Worm (Caenorhabditis elegans) whole organism, young adult: ENCODE results near the gene math-33.
A peak's percentile ranks its signal among the peaks of the same experiment; 100 is the strongest.

Source experiments
- B0019.2 ChIP-seq: fragments of 200-800 bp; sonication (Bioruptor generic); conservative IDR thresholded peaks from 2 replicates; pipeline ENCODE4 v1.3.6; 2022; ENCODE audit warnings: missing genetic modification reagents, missing genetic modification characterization, missing compliant biosample characterization
- B0035.1 ChIP-seq: sonication (generic microtip); optimal IDR thresholded peaks from 2 replicates; lab custom pipeline; 2016; ENCODE audit warnings: missing genetic modification characterization, mild to moderate bottlenecking, missing compliant biosample characterization, missing genotype, missing genetic modification reagents
- B0336.3 ChIP-seq: fragments of 200-800 bp; sonication (Bioruptor generic); IDR thresholded peaks from 2 replicates; pipeline ENCODE4 v1.3.6; 2022; ENCODE audit warnings: missing genetic modification characterization, missing compliant biosample characterization
- C17E4.6 ChIP-seq: fragments of 200-800 bp; sonication (Bioruptor generic); IDR thresholded peaks from 2 replicates; pipeline ENCODE4 v1.3.6; 2022; ENCODE audit warnings: missing genetic modification reagents, missing genetic modification characterization, missing compliant biosample characterization
- F22D6.2 ChIP-seq: sonication (generic microtip); optimal IDR thresholded peaks from 2 replicates; lab custom pipeline; 2016; ENCODE audit warnings: mild to moderate bottlenecking, missing genetic modification characterization, missing compliant biosample characterization
- F23B12.7 ChIP-seq: sonication (generic microtip); optimal IDR thresholded peaks from 2 replicates; lab custom pipeline; 2017; ENCODE audit warnings: missing genetic modification characterization, mild to moderate bottlenecking, missing compliant biosample characterization, antibody characterized with exemption, moderate library complexity; ENCODE audit not compliant: insufficient read depth
- F39B2.1 ChIP-seq: fragments of 200-800 bp; sonication (Bioruptor generic); IDR thresholded peaks from 2 replicates; pipeline ENCODE4 v1.3.6; 2022; ENCODE audit warnings: missing genetic modification reagents, missing genetic modification characterization, missing compliant biosample characterization
- F52B5.7 ChIP-seq: sonication (generic microtip); optimal IDR thresholded peaks from 2 replicates; lab custom pipeline; 2016; ENCODE audit warnings: mild to moderate bottlenecking, missing genetic modification characterization, missing compliant biosample characterization
- F57C9.4 ChIP-seq: sonication (generic microtip); optimal IDR thresholded peaks from 2 replicates; lab custom pipeline; 2017; ENCODE audit warnings: mild to moderate bottlenecking, missing genetic modification characterization, missing compliant biosample characterization
- Y67H2A.10 ChIP-seq: fragments of 200-800 bp; sonication (Bioruptor generic); conservative IDR thresholded peaks from 2 replicates; pipeline ENCODE4 v1.3.6; 2022; ENCODE audit warnings: missing genetic modification reagents, missing genetic modification characterization, missing compliant biosample characterization
- ZK185.1 ChIP-seq: sonication (generic microtip); optimal IDR thresholded peaks from 2 replicates; lab custom pipeline; 2016; ENCODE audit warnings: mild to moderate bottlenecking, missing genetic modification characterization, missing compliant biosample characterization; ENCODE audit not compliant: poor library complexity, severe bottlenecking
- attf-5 ChIP-seq: fragments of 200-800 bp; sonication (Bioruptor generic); optimal IDR thresholded peaks from 2 replicates; lab custom pipeline; 2018; ENCODE audit warnings: mild to moderate bottlenecking, missing genetic modification characterization, missing compliant biosample characterization
- bed-1 ChIP-seq: fragments of 200-800 bp; sonication (Bioruptor generic); IDR thresholded peaks from 2 replicates; pipeline ENCODE4 v1.3.6; 2022; ENCODE audit warnings: missing genetic modification reagents, missing genetic modification characterization, missing compliant biosample characterization
- bed-2 ChIP-seq: fragments of 200-800 bp; sonication (Bioruptor generic); IDR thresholded peaks from 2 replicates; pipeline ENCODE4 v1.3.6; 2022; ENCODE audit warnings: missing genetic modification reagents, missing genetic modification characterization, missing compliant biosample characterization
- cebp-1 ChIP-seq, 2 experiments: fragments of 200-800 bp in 1 of 2; sonication (Bioruptor generic) in 1 of 2; sonication (generic microtip) in 1 of 2; IDR thresholded peaks in 1 of 2; optimal IDR thresholded peaks in 1 of 2; 2 replicates each; pipeline versions ENCODE4 v1.3.6 to Lab custom; 2017 to 2022; ENCODE audit warnings: missing compliant biosample characterization in 2 of 2, missing genetic modification characterization in 2 of 2, mild to moderate bottlenecking in 1 of 2, missing genetic modification reagents in 1 of 2, moderate library complexity in 1 of 2
- cebp-2 ChIP-seq: fragments of 200-800 bp; sonication (Bioruptor generic); IDR thresholded peaks from 2 replicates; pipeline ENCODE4 v1.3.6; 2022; ENCODE audit warnings: missing genetic modification characterization, missing compliant biosample characterization
- ceh-100 ChIP-seq: fragments of 200-800 bp; sonication (Bioruptor generic); IDR thresholded peaks from 2 replicates; pipeline ENCODE4 v1.3.6; 2022; ENCODE audit warnings: missing genetic modification reagents, missing genetic modification characterization, missing compliant biosample characterization
- egl-44 ChIP-seq: fragments of 200-800 bp; sonication (Bioruptor generic); IDR thresholded peaks from 2 replicates; pipeline ENCODE4 v1.3.6; 2022; ENCODE audit warnings: missing genetic modification reagents, missing genetic modification characterization, missing compliant biosample characterization
- fkh-3 ChIP-seq: sonication (generic microtip); optimal IDR thresholded peaks from 2 replicates; lab custom pipeline; 2016; ENCODE audit warnings: mild to moderate bottlenecking, missing genetic modification characterization, missing compliant biosample characterization
- gei-17 ChIP-seq: fragments of 200-800 bp; sonication (Bioruptor generic); optimal IDR thresholded peaks from 2 replicates; lab custom pipeline; 2018; ENCODE audit warnings: mild to moderate bottlenecking, missing genetic modification characterization, missing compliant biosample characterization
- hrde-1 ChIP-seq: sonication (generic microtip); optimal IDR thresholded peaks from 2 replicates; lab custom pipeline; 2016; ENCODE audit warnings: missing genetic modification characterization, mild to moderate bottlenecking, missing compliant biosample characterization, moderate library complexity, missing genotype, missing genetic modification reagents, borderline replicate concordance
- hsf-1 ChIP-seq: fragments of 200-800 bp; sonication (Bioruptor generic); IDR thresholded peaks from 2 replicates; pipeline ENCODE4 v1.3.6; 2022; ENCODE audit warnings: missing genetic modification reagents, missing genetic modification characterization, missing compliant biosample characterization
- let-526 ChIP-seq: fragments of 200-800 bp; sonication (Bioruptor generic); IDR thresholded peaks from 2 replicates; pipeline ENCODE4 v1.3.6; 2022; ENCODE audit warnings: missing genetic modification reagents, missing genetic modification characterization, missing compliant biosample characterization
- let-607 ChIP-seq, 2 experiments: fragments of 200-800 bp in 1 of 2; sonication (Bioruptor generic) in 1 of 2; sonication (generic microtip) in 1 of 2; optimal IDR thresholded peaks; 2 replicates each; lab custom pipeline; 2016 to 2018; ENCODE audit warnings: mild to moderate bottlenecking in 2 of 2, missing compliant biosample characterization in 2 of 2, missing genetic modification characterization in 2 of 2, moderate library complexity in 2 of 2, missing genotype in 1 of 2
- lin-40 ChIP-seq: sonication (generic microtip); optimal IDR thresholded peaks from 2 replicates; lab custom pipeline; 2016; ENCODE audit warnings: missing genetic modification characterization, mild to moderate bottlenecking, missing compliant biosample characterization, missing genotype, missing genetic modification reagents
- lsy-27 ChIP-seq: sonication (generic microtip); optimal IDR thresholded peaks from 2 replicates; lab custom pipeline; 2017; ENCODE audit warnings: missing genetic modification characterization, mild to moderate bottlenecking, missing compliant biosample characterization, antibody characterized with exemption, missing genotype, borderline replicate concordance; ENCODE audit not compliant: insufficient read depth
- madf-10 ChIP-seq: sonication (generic microtip); optimal IDR thresholded peaks from 2 replicates; lab custom pipeline; 2016; ENCODE audit warnings: mild to moderate bottlenecking, missing genetic modification characterization, missing compliant biosample characterization
- madf-3 ChIP-seq: fragments of 200-800 bp; sonication (Bioruptor generic); IDR thresholded peaks from 2 replicates; pipeline ENCODE4 v1.3.6; 2022; ENCODE audit warnings: missing genetic modification reagents, missing genetic modification characterization, missing compliant biosample characterization
- mcd-1 ChIP-seq: fragments of 200-800 bp; sonication (Bioruptor generic); IDR thresholded peaks from 2 replicates; pipeline ENCODE4 v1.3.6; 2022; ENCODE audit warnings: missing genetic modification reagents, missing genetic modification characterization, missing compliant biosample characterization
- mxl-1 ChIP-seq: sonication (generic microtip); optimal IDR thresholded peaks from 2 replicates; lab custom pipeline; 2016; ENCODE audit warnings: missing genetic modification characterization, missing compliant biosample characterization
- nfya-1 ChIP-seq: sonication (generic microtip); optimal IDR thresholded peaks from 2 replicates; lab custom pipeline; 2017; ENCODE audit warnings: antibody characterized with exemption, missing compliant biosample characterization, missing genetic modification characterization, borderline replicate concordance; ENCODE audit not compliant: insufficient read depth
- nfyb-1 ChIP-seq: fragments of 200-800 bp; sonication (Bioruptor generic); IDR thresholded peaks from 2 replicates; pipeline ENCODE4 v1.3.6; 2022; ENCODE audit warnings: missing genetic modification reagents, missing genetic modification characterization, missing compliant biosample characterization
- nhr-120 ChIP-seq: fragments of 200-800 bp; sonication (Bioruptor generic); IDR thresholded peaks from 2 replicates; pipeline ENCODE4 v1.3.6; 2022; ENCODE audit warnings: missing genetic modification characterization, missing compliant biosample characterization
- nhr-179 ChIP-seq: sonication (generic microtip); optimal IDR thresholded peaks from 2 replicates; lab custom pipeline; 2016; ENCODE audit warnings: mild to moderate bottlenecking, missing genetic modification characterization, missing compliant biosample characterization
- nhr-80 ChIP-seq: sonication (generic microtip); optimal IDR thresholded peaks from 2 replicates; lab custom pipeline; 2016; ENCODE audit warnings: missing genetic modification characterization, missing compliant biosample characterization
- nhr-90 ChIP-seq: sonication (generic microtip); optimal IDR thresholded peaks from 2 replicates; lab custom pipeline; 2016; ENCODE audit warnings: missing genotype, mild to moderate bottlenecking, missing genetic modification characterization, missing compliant biosample characterization
- pbrm-1 ChIP-seq: fragments of 200-800 bp; sonication (Bioruptor generic); IDR thresholded peaks from 2 replicates; pipeline ENCODE4 v1.3.6; 2022; ENCODE audit warnings: missing genetic modification reagents, missing genetic modification characterization, missing compliant biosample characterization
- rec-8 ChIP-seq, 2 experiments: sonication (generic microtip); optimal IDR thresholded peaks; 2 replicates each; lab custom pipeline; 2016; ENCODE audit warnings: mild to moderate bottlenecking in 2 of 2, missing genetic modification characterization in 2 of 2, missing genetic modification reagents in 2 of 2, missing genotype in 2 of 2, missing biosample characterization in 1 of 2, missing compliant biosample characterization in 1 of 2, moderate library complexity in 1 of 2
- repo-1 ChIP-seq: sonication (generic microtip); optimal IDR thresholded peaks from 2 replicates; lab custom pipeline; 2017; ENCODE audit warnings: mild to moderate bottlenecking, missing genetic modification characterization, missing compliant biosample characterization
- snpc-1.3 ChIP-seq: sonication (generic microtip); optimal IDR thresholded peaks from 2 replicates; lab custom pipeline; 2017; ENCODE audit warnings: missing genetic modification characterization, mild to moderate bottlenecking, missing compliant biosample characterization, antibody characterized with exemption, moderate library complexity, missing genotype, missing genetic modification reagents; ENCODE audit not compliant: insufficient read depth
- tlf-1 ChIP-seq: fragments of 200-800 bp; sonication (Bioruptor generic); optimal IDR thresholded peaks from 2 replicates; lab custom pipeline; 2018; ENCODE audit warnings: mild to moderate bottlenecking, missing genetic modification characterization, missing compliant biosample characterization
- unc-62 ChIP-seq: fragments of 150-350 bp; optimal IDR thresholded peaks from 2 replicates; lab custom pipeline; 2014; ENCODE audit warnings: missing biosample characterization, missing genetic modification reagents, missing genetic modification characterization
- ztf-18 ChIP-seq: sonication (generic microtip); optimal IDR thresholded peaks from 2 replicates; lab custom pipeline; 2016; ENCODE audit warnings: missing genotype, mild to moderate bottlenecking, missing genetic modification characterization, missing compliant biosample characterization
- ztf-26 ChIP-seq: sonication (generic microtip); optimal IDR thresholded peaks from 2 replicates; lab custom pipeline; 2017; ENCODE audit warnings: missing genetic modification characterization, missing compliant biosample characterization

Gene math-33

DNA sequence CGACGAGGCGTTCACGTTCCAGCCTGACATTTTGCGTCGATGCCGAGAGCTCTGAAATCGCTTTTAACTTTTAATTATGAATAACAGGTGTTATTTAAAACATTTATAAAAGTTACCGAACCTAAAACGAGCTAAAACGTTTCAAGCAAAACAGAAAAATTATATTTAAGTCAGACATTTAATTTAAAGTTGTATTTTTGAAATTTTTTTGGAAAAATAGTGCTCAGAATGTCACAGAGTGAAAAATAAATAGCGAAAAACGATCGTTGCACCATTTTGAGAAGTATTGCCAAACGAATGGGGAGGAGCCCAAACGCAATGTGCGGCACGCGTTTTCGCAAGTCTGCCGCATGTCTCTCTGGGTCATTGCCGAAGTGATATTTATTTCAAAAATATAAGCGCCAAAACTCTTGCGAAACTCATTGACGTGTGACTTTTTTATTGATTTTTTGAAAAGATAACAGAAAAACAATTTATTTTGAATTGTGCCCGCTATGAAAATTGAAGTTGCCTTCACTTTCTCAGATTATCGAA is 599 bp upstream of the math-33 start, which contains the start of gene erfa-3 (continued):
- TF ChIP-seq snpc-1.3 (tag; lab: Kevin White, UChicago) (peak; percentile 25), repo-1 (tag; lab: Kevin White, UChicago) (peak; percentile 44), ZK185.1 (peak; percentile 54), F23B12.7 (tag; lab: Kevin White, UChicago) (peak; percentile 59), gei-17 (GFP tag; lab: Kevin White, UChicago) (no peak), F57C9.4 (tag; lab: Kevin White, UChicago) (no peak), bed-1 (GFP tag; lab: Robert Waterston, UW) (no peak), nhr-120 (GFP tag; lab: Robert Waterston, UW) (no peak), ceh-100 (GFP tag; lab: Robert Waterston, UW) (peak; percentile 73), nhr-179 (tag; lab: Kevin White, UChicago) (no peak), nfya-1 (tag; lab: Kevin White, UChicago) (no peak), cebp-2 (GFP tag; lab: Robert Waterston, UW) (no peak), bed-2 (no peak), fkh-3 (tag; lab: Kevin White, UChicago) (no peak), nhr-90 (no peak), C17E4.6 (no peak), madf-10 (tag; lab: Kevin White, UChicago) (peak; percentile 7), attf-5 (GFP tag; lab: Kevin White, UChicago) (peak; percentile 85), Y67H2A.10 (GFP tag; lab: Robert Waterston, UW) (peak; percentile 49; the same call in 1 of the 2 replicates), mcd-1 (GFP tag; lab: Robert Waterston, UW) (peak; percentile 68), unc-62 (GFP tag; lab: Kevin White, UChicago) (no peak), lsy-27 (tag; lab: Kevin White, UChicago) (no peak), B0336.3 (GFP tag; lab: Robert Waterston, UW) (peak; percentile 33; the same call in 1 of the 2 replicates), mxl-1 (tag; lab: Kevin White, UChicago) (no peak), lin-40 (tag; lab: Kevin White, UChicago) (peak; percentile 49), egl-44 (peak; percentile 45; the same call in 1 of the 2 replicates), B0035.1 (tag; lab: Kevin White, UChicago) (no peak), ztf-26 (no peak), tlf-1 (GFP tag; lab: Kevin White, UChicago) (no peak), F22D6.2 (tag; lab: Kevin White, UChicago) (no peak), B0019.2 (GFP tag; lab: Robert Waterston, UW) (0 out of 2 replicates have a peak, but pooled peaks have one; percentile 21), F39B2.1 (GFP tag; lab: Robert Waterston, UW) (no peak), nhr-80 (tag; lab: Kevin White, UChicago) (peak; percentile 63)

DNA sequence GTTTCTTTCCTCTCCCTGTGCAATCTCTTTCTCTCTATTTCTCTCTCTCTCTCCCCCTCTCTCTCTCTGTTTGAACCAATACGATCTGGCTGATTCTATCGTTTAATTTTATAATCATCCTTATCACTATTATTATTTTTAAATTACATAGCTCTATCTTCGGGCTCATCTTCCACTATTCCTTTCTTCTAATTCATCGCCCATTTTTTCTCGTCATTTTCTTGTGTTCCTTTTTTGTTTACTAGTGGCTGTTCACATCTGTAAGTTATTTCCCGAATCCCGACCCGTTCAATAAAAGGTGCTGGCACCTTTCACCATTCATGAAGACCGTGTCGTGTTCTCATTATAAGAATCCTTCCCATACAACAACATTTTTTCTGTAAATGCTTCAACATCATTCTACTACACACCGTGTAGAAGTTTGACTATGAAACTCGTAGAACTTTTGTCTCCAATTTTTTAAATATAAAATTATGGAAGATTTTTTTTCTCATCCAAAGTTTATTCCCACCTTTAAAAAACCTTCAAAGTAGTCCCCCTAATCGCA is 4.5 kb downstream of the math-33 start:
- no peak for TF ChIP-seq F39B2.1 (GFP tag; lab: Robert Waterston, UW)
- peak in 1 of 2 experiments; percentile 28 for TF ChIP-seq let-607 (tag; optimal IDR thresholded peaks at IDR 0.05; lab: Kevin White, UChicago)
- no peak for TF ChIP-seq lsy-27 (tag; lab: Kevin White, UChicago)
- no peak for TF ChIP-seq F52B5.7
- peak; percentile 30; the same call in 1 of the 2 replicates for TF ChIP-seq pbrm-1 (GFP tag; lab: Robert Waterston, UW)
- no peak for TF ChIP-seq cebp-1 (GFP tag; IDR thresholded peaks at IDR 0.05; lab: Robert Waterston, UW)
- peak; percentile 43 for TF ChIP-seq cebp-1 (tag; optimal IDR thresholded peaks at IDR 0.05; lab: Kevin White, UChicago)
- peak; percentile 3 for TF ChIP-seq ztf-26
- TF ChIP-seq rec-8 (tag; optimal IDR thresholded peaks at IDR 0.05; lab: Kevin White, UChicago) = no peak
- peak; percentile 41 for TF ChIP-seq hrde-1 (tag; lab: Kevin White, UChicago)
- 0 out of 2 replicates have a peak, but pooled peaks have one; percentile 11 for TF ChIP-seq hsf-1 (GFP tag; lab: Robert Waterston, UW)
- no peak for TF ChIP-seq nhr-120 (GFP tag; lab: Robert Waterston, UW)
- TF ChIP-seq ztf-18 (tag; lab: Kevin White, UChicago) = no peak
- TF ChIP-seq madf-3 (GFP tag; lab: Robert Waterston, UW) = 0 out of 2 replicates have a peak, but pooled peaks have one; percentile 39
- TF ChIP-seq nfyb-1 (GFP tag; lab: Robert Waterston, UW) = 0 out of 2 replicates have a peak, but pooled peaks have one; percentile 13
- peak; percentile 20 for TF ChIP-seq lin-40 (tag; lab: Kevin White, UChicago)
- TF ChIP-seq let-526 (GFP tag; lab: Robert Waterston, UW) = peak; percentile 51; the same call in 1 of the 2 replicates
